Worm (Caenorhabditis elegans) whole organism, L3 larva: ENCODE results near the gene M7.8.

Experiments used
- R02D3.7 ChIP-seq: fragments of 150-350 bp; optimal IDR thresholded peaks from 2 replicates; lab custom pipeline; 2014; ENCODE audit warnings: missing biosample characterization, missing genetic modification characterization
- ZK546.5 ChIP-seq: sonication (generic microtip); optimal IDR thresholded peaks from 2 replicates; lab custom pipeline; 2017; ENCODE audit warnings: missing biosample characterization, missing genetic modification characterization
- aly-2 ChIP-seq: fragments of 150-350 bp; optimal IDR thresholded peaks from 2 replicates; lab custom pipeline; 2014; ENCODE audit warnings: missing biosample characterization, missing genetic modification characterization
- ama-1 ChIP-seq: fragments of 150-350 bp; optimal IDR thresholded peaks from 2 replicates; lab custom pipeline; 2018
- ceh-16 ChIP-seq: sonication (generic microtip); optimal IDR thresholded peaks from 2 replicates; lab custom pipeline; 2017; ENCODE audit warnings: missing biosample characterization, missing genetic modification characterization
- ceh-28 ChIP-seq: fragments of 150-350 bp; optimal IDR thresholded peaks from 2 replicates; lab custom pipeline; 2014; ENCODE audit warnings: missing biosample characterization, missing genetic modification reagents, missing genetic modification characterization
- ceh-82 ChIP-seq: fragments of 150-350 bp; optimal IDR thresholded peaks from 2 replicates; lab custom pipeline; 2014; ENCODE audit warnings: missing biosample characterization, missing genetic modification characterization
- ceh-9 ChIP-seq: sonication (generic microtip); optimal IDR thresholded peaks from 2 replicates; lab custom pipeline; 2018; ENCODE audit warnings: missing biosample characterization, missing genetic modification characterization
- daf-12 ChIP-seq: fragments of 150-350 bp; optimal IDR thresholded peaks from 2 replicates; lab custom pipeline; 2014; ENCODE audit warnings: missing biosample characterization, missing genetic modification reagents, missing genetic modification characterization
- egl-27 ChIP-seq: sonication (generic microtip); optimal IDR thresholded peaks from 4 replicates; lab custom pipeline; 2017; ENCODE audit warnings: missing biosample characterization, missing genetic modification reagents, missing genetic modification characterization
- egl-5 ChIP-seq: fragments of 150-350 bp; optimal IDR thresholded peaks from 2 replicates; lab custom pipeline; 2017; ENCODE audit warnings: missing biosample characterization, missing genetic modification reagents, missing genetic modification characterization, inconsistent platforms
- elt-1 ChIP-seq: fragments of 150-350 bp; optimal IDR thresholded peaks from 2 replicates; lab custom pipeline; 2014; ENCODE audit warnings: missing biosample characterization, missing genetic modification characterization
- elt-2 ChIP-seq: sonication (generic microtip); optimal IDR thresholded peaks from 2 replicates; lab custom pipeline; 2016; ENCODE audit warnings: missing genetic modification reagents, mild to moderate bottlenecking, missing genetic modification characterization, missing compliant biosample characterization
- elt-3 ChIP-seq, 3 experiments: fragments of 150-350 bp in 1 of 3; sonication (generic microtip) in 2 of 3; optimal IDR thresholded peaks; 2 replicates in 2 of 3; 4 replicates in 1 of 3; lab custom pipeline; 2014 to 2017; ENCODE audit warnings: missing biosample characterization in 3 of 3, missing genetic modification characterization in 3 of 3
- fkh-10 ChIP-seq: sonication (generic microtip); optimal IDR thresholded peaks from 2 replicates; lab custom pipeline; 2017; ENCODE audit warnings: missing biosample characterization, missing genetic modification reagents, missing genetic modification characterization
- fkh-2 ChIP-seq: fragments of 150-350 bp; optimal IDR thresholded peaks from 2 replicates; lab custom pipeline; 2014; ENCODE audit warnings: missing biosample characterization, missing genetic modification reagents, missing genetic modification characterization
- fos-1 ChIP-seq: fragments of 150-350 bp; optimal IDR thresholded peaks from 2 replicates; lab custom pipeline; 2014; ENCODE audit warnings: missing biosample characterization, missing genetic modification characterization
- hmg-11 ChIP-seq: sonication (generic microtip); optimal IDR thresholded peaks from 2 replicates; lab custom pipeline; 2016; ENCODE audit warnings: missing genetic modification characterization, missing compliant biosample characterization
- jun-1 ChIP-seq: fragments of 150-350 bp; optimal IDR thresholded peaks from 2 replicates; lab custom pipeline; 2014; ENCODE audit warnings: missing biosample characterization, missing genetic modification reagents, missing genetic modification characterization
- lin-15B ChIP-seq: fragments of 150-350 bp; optimal IDR thresholded peaks from 2 replicates; lab custom pipeline; 2014; ENCODE audit warnings: missing biosample characterization, missing genetic modification characterization
- lin-39 ChIP-seq: fragments of 150-350 bp; optimal IDR thresholded peaks from 2 replicates; lab custom pipeline; 2018; ENCODE audit warnings: missing biosample characterization, missing genetic modification reagents, missing genetic modification characterization
- lsy-12 ChIP-seq: sonication (generic microtip); optimal IDR thresholded peaks from 2 replicates; lab custom pipeline; 2016; ENCODE audit warnings: mild to moderate bottlenecking, missing genetic modification characterization, missing compliant biosample characterization
- mdl-1 ChIP-seq: fragments of 150-350 bp; optimal IDR thresholded peaks from 2 replicates; lab custom pipeline; 2014; ENCODE audit warnings: missing biosample characterization, missing genetic modification characterization
- mml-1 ChIP-seq: fragments of 150-350 bp; sonication (generic microtip); optimal IDR thresholded peaks from 3 replicates; lab custom pipeline; 2014; ENCODE audit warnings: missing biosample characterization, missing genetic modification characterization
- nfya-1 ChIP-seq: sonication (generic microtip); optimal IDR thresholded peaks from 2 replicates; lab custom pipeline; 2017; ENCODE audit warnings: missing genetic modification characterization, mild to moderate bottlenecking, missing compliant biosample characterization, antibody characterized with exemption, moderate library complexity; ENCODE audit not compliant: insufficient read depth
- nhr-11 ChIP-seq: fragments of 150-350 bp; optimal IDR thresholded peaks from 2 replicates; lab custom pipeline; 2014; ENCODE audit warnings: missing biosample characterization, missing genetic modification characterization
- nhr-12 ChIP-seq: fragments of 150-350 bp; optimal IDR thresholded peaks from 2 replicates; lab custom pipeline; 2014; ENCODE audit warnings: missing biosample characterization, missing genetic modification characterization
- nhr-23 ChIP-seq: fragments of 150-350 bp; optimal IDR thresholded peaks from 2 replicates; lab custom pipeline; 2014; ENCODE audit warnings: missing biosample characterization, missing genetic modification reagents, missing genetic modification characterization
- nhr-237 ChIP-seq: fragments of 150-350 bp; optimal IDR thresholded peaks from 2 replicates; lab custom pipeline; 2014; ENCODE audit warnings: missing biosample characterization, missing genetic modification characterization
- nhr-25 ChIP-seq: sonication (generic microtip); optimal IDR thresholded peaks from 2 replicates; lab custom pipeline; 2017; ENCODE audit warnings: missing biosample characterization, missing genetic modification characterization
- nhr-28 ChIP-seq: fragments of 150-350 bp; optimal IDR thresholded peaks from 2 replicates; lab custom pipeline; 2014; ENCODE audit warnings: missing biosample characterization, missing genetic modification characterization
- nhr-43 ChIP-seq: sonication (generic microtip); optimal IDR thresholded peaks from 2 replicates; lab custom pipeline; 2016; ENCODE audit warnings: mild to moderate bottlenecking, missing genetic modification characterization, missing compliant biosample characterization; ENCODE audit not compliant: poor library complexity, severe bottlenecking
- nhr-67 ChIP-seq: fragments of 150-350 bp; optimal IDR thresholded peaks from 2 replicates; lab custom pipeline; 2014; ENCODE audit warnings: missing biosample characterization, missing genetic modification characterization
- nhr-76 ChIP-seq: fragments of 150-350 bp; sonication (generic microtip); optimal IDR thresholded peaks from 5 replicates; lab custom pipeline; 2014; ENCODE audit warnings: missing biosample characterization, missing genetic modification characterization
- nhr-77 ChIP-seq: fragments of 150-350 bp; optimal IDR thresholded peaks from 2 replicates; lab custom pipeline; 2014; ENCODE audit warnings: missing biosample characterization, missing genetic modification characterization
- pha-4 ChIP-seq: fragments of 150-350 bp; optimal IDR thresholded peaks from 2 replicates; lab custom pipeline; 2014; ENCODE audit warnings: missing biosample characterization, missing genetic modification reagents, missing genetic modification characterization
- sea-2 ChIP-seq: fragments of 150-350 bp; sonication (generic microtip); optimal IDR thresholded peaks from 4 replicates; lab custom pipeline; 2014; ENCODE audit warnings: missing biosample characterization, missing genetic modification reagents, missing genetic modification characterization
- skn-1 ChIP-seq: fragments of 150-350 bp; optimal IDR thresholded peaks from 2 replicates; lab custom pipeline; 2014; ENCODE audit warnings: missing biosample characterization, missing genetic modification characterization
- tbx-2 ChIP-seq: sonication (generic microtip); optimal IDR thresholded peaks from 2 replicates; lab custom pipeline; 2016; ENCODE audit warnings: mild to moderate bottlenecking, missing genetic modification characterization, missing compliant biosample characterization
- unc-62 ChIP-seq: fragments of 150-350 bp; sonication (generic microtip); optimal IDR thresholded peaks from 4 replicates; lab custom pipeline; 2014; ENCODE audit warnings: missing biosample characterization, missing genetic modification reagents, missing genetic modification characterization
- ztf-4 ChIP-seq: fragments of 150-350 bp; optimal IDR thresholded peaks from 2 replicates; lab custom pipeline; 2014; ENCODE audit warnings: missing biosample characterization, missing genetic modification characterization

M7.8 gene

DNA sequence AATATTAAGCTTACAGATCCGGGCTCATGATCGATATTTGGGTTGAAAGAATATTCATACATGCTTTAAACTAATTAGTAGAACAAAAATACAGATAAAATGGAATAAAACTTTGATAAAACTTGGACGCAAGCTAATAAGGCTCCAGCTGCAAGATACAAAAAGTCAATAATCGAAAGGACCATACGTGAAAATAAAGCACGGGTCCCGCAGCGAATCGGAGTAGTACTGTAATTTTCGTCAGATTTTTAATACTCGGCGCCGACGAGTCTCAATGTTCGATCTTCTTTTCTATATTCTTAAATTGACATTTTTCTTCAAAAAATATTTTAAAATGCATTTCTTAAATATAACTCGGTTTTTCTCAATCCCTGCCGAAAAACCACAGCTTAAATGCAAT, 29.8 kb upstream of the M7.8 start, which contains the start of gene spo-11:
Gene spo-11 (minus strand): TSS at position 189 of the 400 bp plus-strand sequence.
- TF ChIP-seq nhr-77 (tag; lab: Kevin White, UChicago) (no peak), mdl-1 (tag; lab: Kevin White, UChicago) (no peak), ztf-4 (tag; lab: Kevin White, UChicago) (no peak), nhr-12 (tag; lab: Kevin White, UChicago) (no peak), elt-2 (tag; lab: Kevin White, UChicago) (no peak), egl-5 (tag; lab: Kevin White, UChicago) (no peak), ZK546.5 (tag; lab: Kevin White, UChicago) (no peak), elt-3 (tag; optimal IDR thresholded peaks at IDR 0.05; lab: Kevin White, UChicago) (no peak), ama-1 (no peak), pha-4 (tag; lab: Kevin White, UChicago) (no peak), nhr-67 (tag; lab: Kevin White, UChicago) (no peak), tbx-2 (tag; lab: Kevin White, UChicago) (no peak), lin-39 (tag; lab: Kevin White, UChicago) (no peak), daf-12 (tag; lab: Kevin White, UChicago) (no peak), nfya-1 (tag; lab: Kevin White, UChicago) (no peak), ceh-82 (tag; lab: Kevin White, UChicago) (no peak)
- TF ChIP-seq, all 47 proteins: peak for 0

DNA sequence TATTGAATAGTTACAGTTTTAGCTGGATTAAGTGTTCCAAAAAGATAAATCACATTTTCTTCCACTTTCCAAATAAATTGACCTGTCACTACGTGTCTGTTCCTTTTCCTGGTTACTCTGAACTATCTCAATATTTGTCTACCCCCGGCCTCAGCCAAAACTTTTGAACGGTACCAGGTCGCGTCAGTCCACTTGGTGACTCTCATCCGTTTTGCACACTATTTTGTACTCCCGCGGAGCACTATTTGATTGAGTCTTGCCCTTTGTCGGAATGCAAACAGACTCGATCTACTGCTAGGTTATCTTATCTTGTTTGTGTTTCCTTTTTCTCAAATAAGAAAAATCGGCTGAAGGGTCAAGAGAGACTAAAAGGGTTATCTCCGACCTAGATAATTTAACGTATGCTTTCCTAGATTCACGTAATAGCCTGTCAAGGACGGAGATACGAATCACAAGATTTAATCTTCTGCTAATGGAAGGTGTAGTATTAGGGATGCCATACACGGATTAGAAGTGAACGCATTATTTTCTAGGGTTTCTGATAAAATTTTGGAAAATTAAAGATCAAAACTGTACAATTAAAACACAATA, 25.2 kb upstream of the M7.8 start:
- TF ChIP-seq nhr-11 (tag; lab: Kevin White, UChicago) (no peak), elt-3 (tag; optimal IDR thresholded peaks at IDR 0.05; lab: Kevin White, UChicago) (peak in 1 of 3 experiments; percentile 29), nhr-25 (peak; percentile 58), nhr-67 (tag; lab: Kevin White, UChicago) (no peak), nhr-237 (tag; lab: Kevin White, UChicago) (no peak), ama-1 (peak; percentile 36), ceh-28 (tag; lab: Kevin White, UChicago) (no peak), egl-27 (no peak), ceh-82 (tag; lab: Kevin White, UChicago) (no peak), ztf-4 (tag; lab: Kevin White, UChicago) (no peak), unc-62 (GFP tag; lab: Kevin White, UChicago) (no peak), nhr-28 (tag; lab: Kevin White, UChicago) (no peak), tbx-2 (tag; lab: Kevin White, UChicago) (no peak), egl-5 (tag; lab: Kevin White, UChicago) (no peak), nhr-43 (tag; lab: Kevin White, UChicago) (no peak), mml-1 (no peak), ZK546.5 (tag; lab: Kevin White, UChicago) (no peak), aly-2 (no peak), fkh-2 (tag; lab: Kevin White, UChicago) (no peak), R02D3.7 (tag; lab: Kevin White, UChicago) (no peak), nhr-12 (tag; lab: Kevin White, UChicago) (no peak), sea-2 (GFP tag; lab: Kevin White, UChicago) (no peak), fkh-10 (GFP tag; lab: Kevin White, UChicago) (no peak), lin-39 (tag; lab: Kevin White, UChicago) (no peak), jun-1 (tag; lab: Kevin White, UChicago) (no peak), nhr-23 (peak; percentile 82), ceh-9 (tag; lab: Kevin White, UChicago) (no peak), nhr-77 (tag; lab: Kevin White, UChicago) (no peak), skn-1 (tag; lab: Kevin White, UChicago) (no peak), elt-2 (tag; lab: Kevin White, UChicago) (no peak), ceh-16 (tag; lab: Kevin White, UChicago) (no peak), nhr-76 (tag; lab: Kevin White, UChicago) (no peak), fos-1 (tag; lab: Kevin White, UChicago) (no peak), mdl-1 (tag; lab: Kevin White, UChicago) (no peak), hmg-11 (no peak), lin-15B (tag; lab: Kevin White, UChicago) (no peak), elt-1 (peak; percentile 92), lsy-12 (tag; lab: Kevin White, UChicago) (no peak), nfya-1 (tag; lab: Kevin White, UChicago) (peak; percentile 5), pha-4 (tag; lab: Kevin White, UChicago) (peak; percentile 76)
